Fruit fly (Drosophila melanogaster) whole organism, embryonic: ENCODE data around the gene CG14818.

Source experiments
- CG10366 ChIP-seq: fragments of 200-800 bp; sonication (Bioruptor generic); IDR thresholded peaks from 2 replicates; pipeline ENCODE4 v1.3.6; 2022; ENCODE audit warnings: missing biosample characterization, missing genetic modification characterization
- CG11504 ChIP-seq: fragments of 200-800 bp; sonication (Bioruptor generic); optimal IDR thresholded peaks from 3 replicates; lab custom pipeline; 2019; ENCODE audit warnings: missing biosample characterization, mild to moderate bottlenecking, missing genetic modification characterization, moderate library complexity
- CG14441 ChIP-seq: fragments of 200-800 bp; sonication (Bioruptor generic); IDR thresholded peaks from 2 replicates; pipeline ENCODE4 v1.3.6; 2022; ENCODE audit warnings: missing biosample characterization, missing genetic modification characterization
- CG1603 ChIP-seq: fragments of 200-800 bp; sonication (Bioruptor generic); optimal IDR thresholded peaks from 2 replicates; lab custom pipeline; 2019; ENCODE audit warnings: missing biosample characterization, mild to moderate bottlenecking, missing genetic modification characterization, moderate library complexity
- CG32532 ChIP-seq: fragments of 200-800 bp; sonication (Bioruptor generic); IDR thresholded peaks from 2 replicates; pipeline ENCODE4 v1.3.6; 2022; ENCODE audit warnings: missing biosample characterization, missing genetic modification characterization
- CG8478 ChIP-seq: fragments of >200 bp; optimal IDR thresholded peaks from 2 replicates; lab custom pipeline; 2018
- Chrac-16 ChIP-seq: fragments of 200-800 bp; sonication (Bioruptor generic); optimal IDR thresholded peaks from 3 replicates; lab custom pipeline; 2016; ENCODE audit warnings: missing biosample characterization, missing genetic modification characterization
- CkIIα-i1 ChIP-seq: fragments of 200-800 bp; sonication (Bioruptor generic); IDR thresholded peaks from 2 replicates; pipeline ENCODE4 v1.3.6; 2022; ENCODE audit warnings: missing biosample characterization, missing genetic modification characterization
- CrebB ChIP-seq: fragments of 200-800 bp; sonication (Bioruptor generic); optimal IDR thresholded peaks from 3 replicates; lab custom pipeline; 2018; ENCODE audit warnings: missing biosample characterization, mild to moderate bottlenecking, missing genetic modification characterization
- D ChIP-seq, 2 experiments: fragments of 200-800 bp in 1 of 2; fragments of >200 bp in 1 of 2; sonication (Bioruptor generic) in 1 of 2; optimal IDR thresholded peaks; 2 replicates in 1 of 2; 3 replicates in 1 of 2; lab custom pipeline; 2017; ENCODE audit warnings: mild to moderate bottlenecking in 1 of 2, missing biosample characterization in 1 of 2, missing genetic modification characterization in 1 of 2, missing genetic modification reagents in 1 of 2
- Doc2 ChIP-seq: fragments of 200-800 bp; sonication (Bioruptor generic); IDR thresholded peaks from 2 replicates; pipeline ENCODE4 v1.3.6; 2022; ENCODE audit warnings: missing biosample characterization, missing genetic modification characterization
- Drgx ChIP-seq: fragments of 200-800 bp; sonication (Bioruptor generic); IDR thresholded peaks from 2 replicates; pipeline ENCODE4 v1.3.6; 2022; ENCODE audit warnings: missing biosample characterization, missing genetic modification characterization
- Eip74EF ChIP-seq, 2 experiments: fragments of 200-800 bp in 1 of 2; fragments of >200 bp in 1 of 2; sonication (Bioruptor generic) in 1 of 2; optimal IDR thresholded peaks; 2 replicates each; lab custom pipeline; 2017 to 2019; ENCODE audit warnings: missing biosample characterization in 2 of 2, missing genetic modification characterization in 2 of 2, mild to moderate bottlenecking in 1 of 2, moderate library complexity in 1 of 2
- Gsc ChIP-seq: fragments of 200-800 bp; sonication (Bioruptor generic); IDR thresholded peaks from 2 replicates; pipeline ENCODE4 v1.3.6; 2022; ENCODE audit warnings: missing biosample characterization, missing genetic modification characterization
- HmgZ ChIP-seq: fragments of 200-800 bp; sonication (Bioruptor generic); optimal IDR thresholded peaks from 2 replicates; lab custom pipeline; 2018; ENCODE audit warnings: missing biosample characterization, mild to moderate bottlenecking, missing genetic modification characterization
- Hsf ChIP-seq: fragments of 200-800 bp; sonication (Bioruptor generic); optimal IDR thresholded peaks from 3 replicates; lab custom pipeline; 2016; ENCODE audit warnings: missing biosample characterization, missing genetic modification characterization
- Med ChIP-seq: fragments of 200-800 bp; sonication (Bioruptor generic); peaks from one replicate; lab custom pipeline; 2016; ENCODE audit warnings: missing biosample characterization, missing genetic modification characterization, mild to moderate bottlenecking, inconsistent platforms, moderate library complexity
- Sox100B ChIP-seq: fragments of 200-800 bp; sonication (Bioruptor generic); optimal IDR thresholded peaks from 3 replicates; lab custom pipeline; 2018; ENCODE audit warnings: missing biosample characterization, mild to moderate bottlenecking, missing genetic modification characterization
- Stat92E ChIP-seq, 3 experiments: fragments of >200 bp in 2 of 3; fragments of 200-800 bp in 1 of 3; sonication (Bioruptor generic) in 1 of 3; optimal IDR thresholded peaks; 2 replicates each; lab custom pipeline; 2017 to 2019; ENCODE audit warnings: missing biosample characterization in 3 of 3, missing genetic modification characterization in 3 of 3, mild to moderate bottlenecking in 1 of 3, moderate library complexity in 1 of 3
- ap ChIP-seq: fragments of 200-800 bp; sonication (Bioruptor generic); IDR thresholded peaks from 2 replicates; pipeline ENCODE4 v1.3.6; 2022; ENCODE audit warnings: missing biosample characterization, missing genetic modification characterization
- ash1 ChIP-seq: fragments of 200-800 bp; sonication (Bioruptor generic); optimal IDR thresholded peaks from 2 replicates; lab custom pipeline; 2018; ENCODE audit warnings: missing biosample characterization, mild to moderate bottlenecking, missing genetic modification characterization
- bigmax ChIP-seq: fragments of 200-800 bp; sonication (Bioruptor generic); optimal IDR thresholded peaks from 2 replicates; lab custom pipeline; 2018; ENCODE audit warnings: missing biosample characterization, mild to moderate bottlenecking, missing genetic modification characterization
- btn ChIP-seq: fragments of 200-800 bp; sonication (Bioruptor generic); optimal IDR thresholded peaks from 2 replicates; lab custom pipeline; 2016; ENCODE audit warnings: missing biosample characterization, missing genetic modification characterization
- dysf ChIP-seq: fragments of 200-800 bp; sonication (Bioruptor generic); IDR thresholded peaks from 3 replicates; pipeline ENCODE4 v1.3.6; 2022; ENCODE audit warnings: missing biosample characterization, missing genetic modification characterization
- en ChIP-seq: fragments of 200-800 bp; sonication (Bioruptor generic); optimal IDR thresholded peaks from 2 replicates; lab custom pipeline; 2016; ENCODE audit warnings: missing biosample characterization, missing genetic modification characterization
- ewg ChIP-seq: fragments of 200-800 bp; sonication (Bioruptor generic); optimal IDR thresholded peaks from 3 replicates; lab custom pipeline; 2017; ENCODE audit warnings: mild to moderate bottlenecking, missing biosample characterization, missing genetic modification reagents, missing genetic modification characterization
- exex ChIP-seq: fragments of 200-800 bp; sonication (Bioruptor generic); optimal IDR thresholded peaks from 4 replicates; lab custom pipeline; 2018; ENCODE audit warnings: missing biosample characterization, mild to moderate bottlenecking, missing genetic modification characterization, moderate library complexity
- fd3F ChIP-seq: fragments of 200-800 bp; sonication (Bioruptor generic); optimal IDR thresholded peaks from 2 replicates; lab custom pipeline; 2018; ENCODE audit warnings: missing biosample characterization, mild to moderate bottlenecking, missing genetic modification characterization, moderate library complexity
- grau ChIP-seq: fragments of 200-800 bp; optimal IDR thresholded peaks from 3 replicates; lab custom pipeline; 2019; ENCODE audit warnings: missing biosample characterization, mild to moderate bottlenecking, missing genetic modification characterization, moderate library complexity
- hkb ChIP-seq, 2 experiments: fragments of 200-800 bp in 1 of 2; fragments of >200 bp in 1 of 2; sonication (Bioruptor generic) in 1 of 2; IDR thresholded peaks in 1 of 2; optimal IDR thresholded peaks in 1 of 2; 2 replicates each; pipeline versions ENCODE4 v1.3.6 to Lab custom; 2017 to 2022; ENCODE audit warnings: missing biosample characterization in 1 of 2, missing genetic modification characterization in 1 of 2
- klu ChIP-seq: fragments of 200-800 bp; sonication (Bioruptor generic); IDR thresholded peaks from 2 replicates; pipeline ENCODE4 v1.3.6; 2022; ENCODE audit warnings: missing biosample characterization, missing genetic modification characterization
- lilli ChIP-seq: fragments of 200-800 bp; sonication (Bioruptor generic); optimal IDR thresholded peaks from 3 replicates; lab custom pipeline; 2016; ENCODE audit warnings: missing biosample characterization, missing genetic modification characterization
- lov ChIP-seq, 2 experiments: fragments of 200-800 bp in 1 of 2; fragments of >200 bp in 1 of 2; sonication (Bioruptor generic) in 1 of 2; IDR thresholded peaks in 1 of 2; optimal IDR thresholded peaks in 1 of 2; 2 replicates in 1 of 2; 3 replicates in 1 of 2; pipeline versions ENCODE4 v1.3.6 to Lab custom; 2017 to 2022; ENCODE audit warnings: missing biosample characterization in 1 of 2, missing genetic modification characterization in 1 of 2
- nerfin-2 ChIP-seq: fragments of 200-800 bp; sonication (Bioruptor generic); IDR thresholded peaks from 2 replicates; pipeline ENCODE4 v1.3.6; 2022; ENCODE audit warnings: missing biosample characterization, missing genetic modification characterization; ENCODE audit not compliant: partially characterized antibody
- nom ChIP-seq: fragments of 200-800 bp; sonication (Bioruptor generic); optimal IDR thresholded peaks from 2 replicates; lab custom pipeline; 2017; ENCODE audit warnings: missing biosample characterization, missing genetic modification characterization, mild to moderate bottlenecking, moderate library complexity, missing genetic modification reagents
- prd ChIP-seq, 3 experiments: fragments of >200 bp in 2 of 3; fragments of 200-800 bp in 1 of 3; sonication (Bioruptor generic) in 1 of 3; optimal IDR thresholded peaks in 2 of 3; IDR thresholded peaks in 1 of 3; 2 replicates in 2 of 3; 3 replicates in 1 of 3; pipeline versions ENCODE4 v1.3.6 to Lab custom; 2017 to 2022; ENCODE audit warnings: missing biosample characterization in 1 of 3, missing genetic modification characterization in 1 of 3
- row ChIP-seq: fragments of 200-800 bp; sonication (Bioruptor generic); IDR thresholded peaks from 3 replicates; pipeline ENCODE4 v1.3.6; 2022; ENCODE audit warnings: missing biosample characterization, missing genetic modification characterization
- sens ChIP-seq: fragments of 200-800 bp; sonication (Bioruptor generic); peaks from one replicate; lab custom pipeline; 2016; ENCODE audit warnings: missing biosample characterization, missing genetic modification characterization
- tap ChIP-seq: fragments of 200-800 bp; optimal IDR thresholded peaks from 3 replicates; lab custom pipeline; 2019; ENCODE audit warnings: missing biosample characterization, mild to moderate bottlenecking, missing genetic modification characterization, moderate library complexity
- z ChIP-seq: fragments of 200-800 bp; sonication (Bioruptor generic); IDR thresholded peaks from 3 replicates; pipeline ENCODE4 v1.3.6; 2022; ENCODE audit warnings: missing biosample characterization, missing genetic modification characterization

The CG14818 gene

DNA sequence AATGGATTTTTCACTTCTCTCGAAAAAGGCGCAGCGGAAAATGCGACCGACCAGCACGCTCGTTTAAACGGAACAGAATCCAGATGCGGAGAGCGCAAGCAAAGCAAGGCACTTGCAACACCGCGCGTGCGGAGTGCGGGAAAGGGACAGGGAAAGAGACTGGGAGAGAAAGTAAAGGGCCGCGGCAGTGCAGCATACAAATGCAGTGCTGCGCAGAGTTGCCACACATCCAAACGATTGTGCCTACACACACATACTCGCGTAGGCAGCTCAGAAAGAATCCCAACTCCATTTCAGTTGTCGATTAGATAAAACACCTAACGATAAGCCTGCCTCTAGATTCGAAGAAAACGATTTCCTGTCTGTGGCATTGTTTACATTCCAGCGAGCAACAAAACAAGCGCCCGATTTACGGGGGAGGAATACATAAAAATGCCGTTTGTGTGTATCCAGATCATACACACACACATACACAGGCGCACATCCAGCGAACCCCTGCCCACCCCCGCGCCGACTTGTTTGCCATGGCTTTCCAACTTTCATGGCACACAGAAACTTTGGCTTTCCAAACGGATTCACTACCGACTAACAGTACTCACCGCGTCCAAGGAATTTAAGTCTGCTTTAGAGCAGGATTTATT lies 20.0 kb upstream of the CG14818 start (continued):
- TF ChIP-seq CG32532 (no peak), ap (GFP tag; lab: Robert Waterston, UW) (no peak), z (GFP tag; lab: Robert Waterston, UW) (no peak), CG8478 (peak; percentile 80), klu (GFP tag; lab: Robert Waterston, UW) (peak; percentile 46; the same call in 1 of the 2 replicates), Chrac-16 (GFP tag; lab: Kevin White, UChicago) (no peak), D (optimal IDR thresholded peaks at IDR 0.05; lab: Kevin White, UChicago) (peak; percentile 37), D (GFP tag; optimal IDR thresholded peaks at IDR 0.05; lab: Kevin White, UChicago) (no peak), Hsf (GFP tag; lab: Kevin White, UChicago) (no peak), bigmax (GFP tag; lab: Kevin White, UChicago) (no peak), nom (GFP tag; lab: Kevin White, UChicago) (peak; percentile 43), Eip74EF (GFP tag; optimal IDR thresholded peaks at IDR 0.05; lab: Kevin White, UChicago) (no peak), exex (tag; lab: Kevin White, UChicago) (no peak), CG10366 (no peak), Stat92E (GFP tag; optimal IDR thresholded peaks at IDR 0.05; lab: Kevin White, UChicago) (peak in 1 of 3 experiments; percentile 61), dysf (GFP tag; lab: Robert Waterston, UW) (no peak)

DNA sequence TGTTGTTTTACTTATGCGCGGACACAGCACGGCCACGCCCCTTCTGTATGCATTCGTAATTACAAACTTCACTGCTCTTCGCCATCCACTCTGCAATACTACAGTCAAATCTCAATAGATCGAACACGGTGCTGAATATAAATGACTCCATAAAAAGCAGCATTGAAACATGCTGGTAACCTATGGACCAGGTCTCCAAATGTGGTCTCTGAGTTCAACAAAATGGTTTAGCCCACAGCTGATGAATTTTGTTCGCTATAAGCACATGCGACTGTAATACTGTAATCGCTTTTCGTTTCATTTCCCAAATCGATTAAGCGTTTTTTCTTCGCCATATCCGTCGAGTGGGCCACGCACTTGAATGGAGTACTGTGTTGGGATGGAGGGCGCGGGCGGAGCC lies 17.8 kb upstream of the CG14818 start:
- TF ChIP-seq row (GFP tag; lab: Robert Waterston, UW) = peak; percentile 24; the same call in 1 of the 3 replicates
- peak; percentile 4 for TF ChIP-seq CG11504 (tag; lab: Kevin White, UChicago)
- no peak for TF ChIP-seq ash1
- no peak for TF ChIP-seq lov (optimal IDR thresholded peaks at IDR 0.05; lab: Kevin White, UChicago)
- no peak for TF ChIP-seq lov (GFP tag; IDR thresholded peaks at IDR 0.05; lab: Robert Waterston, UW)
- TF ChIP-seq tap (tag; lab: Kevin White, UChicago) = no peak
- TF ChIP-seq hkb (optimal IDR thresholded peaks at IDR 0.05; lab: Kevin White, UChicago) = no peak
- TF ChIP-seq hkb (GFP tag; IDR thresholded peaks at IDR 0.05; lab: Robert Waterston, UW) = no peak
- peak; percentile 27; the same call in 1 of the 2 replicates for TF ChIP-seq Drgx (GFP tag; lab: Robert Waterston, UW)
- TF ChIP-seq Doc2 (GFP tag; lab: Robert Waterston, UW) = no peak
- TF ChIP-seq Med (GFP tag; lab: Kevin White, UChicago) = peak; percentile 40
- peak; percentile 8 for TF ChIP-seq lilli (GFP tag; lab: Kevin White, UChicago)
- TF ChIP-seq prd (optimal IDR thresholded peaks at IDR 0.05; lab: Kevin White, UChicago) = no peak
- TF ChIP-seq prd (GFP tag; IDR thresholded peaks at IDR 0.05; lab: Robert Waterston, UW) = peak; percentile 37; the same call in 1 of the 3 replicates
- TF ChIP-seq CG1603 (tag; lab: Kevin White, UChicago) = peak; percentile 24
- TF ChIP-seq Sox100B (GFP tag; lab: Kevin White, UChicago) = no peak
- no peak for TF ChIP-seq ewg (GFP tag; lab: Kevin White, UChicago)
- no peak for TF ChIP-seq btn
- no peak for TF ChIP-seq fd3F
- TF ChIP-seq sens (GFP tag; lab: Kevin White, UChicago) = peak; percentile 6
- peak; percentile 20; the same call in 1 of the 2 replicates for TF ChIP-seq CG10366
- no peak for TF ChIP-seq CrebB (tag; lab: Kevin White, UChicago)
- peak; percentile 67 for TF ChIP-seq grau (tag; lab: Kevin White, UChicago)
- TF ChIP-seq HmgZ (tag; lab: Kevin White, UChicago) = no peak
- TF ChIP-seq CkIIα-i1 (GFP tag; lab: Robert Waterston, UW) = no peak
- TF ChIP-seq Gsc (GFP tag; lab: Robert Waterston, UW) = no peak
- TF ChIP-seq nerfin-2 (GFP tag; lab: Robert Waterston, UW) = no peak
- TF ChIP-seq en (GFP tag; lab: Kevin White, UChicago) = no peak
- no peak for TF ChIP-seq CG14441
